Worm (Caenorhabditis elegans) whole organism, early embryonic: ENCODE results near the gene cope-1.

ENCODE experiments used
- B0310.2 ChIP-seq: sonication (generic microtip); optimal IDR thresholded peaks from 2 replicates; lab custom pipeline; 2016; ENCODE audit warnings: mild to moderate bottlenecking, missing genetic modification characterization, missing compliant biosample characterization
- ama-1 ChIP-seq: fragments of 150-350 bp; optimal IDR thresholded peaks from 2 replicates; lab custom pipeline; 2014
- ceh-36 ChIP-seq: sonication (generic microtip); optimal IDR thresholded peaks from 2 replicates; lab custom pipeline; 2016; ENCODE audit warnings: missing genetic modification characterization, inconsistent platforms, missing compliant biosample characterization
- flt-1 ChIP-seq: fragments of 200-800 bp; sonication (Bioruptor generic); IDR thresholded peaks from 2 replicates; pipeline ENCODE4 v1.3.6; 2022; ENCODE audit warnings: missing genetic modification characterization, missing compliant biosample characterization
- hmbx-1 ChIP-seq: sonication (generic microtip); optimal IDR thresholded peaks from 2 replicates; lab custom pipeline; 2016; ENCODE audit warnings: mild to moderate bottlenecking, missing genetic modification characterization, missing compliant biosample characterization
- hnd-1 ChIP-seq: sonication (generic microtip); optimal IDR thresholded peaks from 2 replicates; lab custom pipeline; 2016; ENCODE audit warnings: missing genetic modification characterization, missing compliant biosample characterization
- tbx-37 ChIP-seq: fragments of 200-800 bp; sonication (Bioruptor generic); conservative IDR thresholded peaks from 2 replicates; pipeline ENCODE4 v1.3.6; 2022; ENCODE audit warnings: missing genetic modification reagents, missing genetic modification characterization, missing compliant biosample characterization

DNA sequence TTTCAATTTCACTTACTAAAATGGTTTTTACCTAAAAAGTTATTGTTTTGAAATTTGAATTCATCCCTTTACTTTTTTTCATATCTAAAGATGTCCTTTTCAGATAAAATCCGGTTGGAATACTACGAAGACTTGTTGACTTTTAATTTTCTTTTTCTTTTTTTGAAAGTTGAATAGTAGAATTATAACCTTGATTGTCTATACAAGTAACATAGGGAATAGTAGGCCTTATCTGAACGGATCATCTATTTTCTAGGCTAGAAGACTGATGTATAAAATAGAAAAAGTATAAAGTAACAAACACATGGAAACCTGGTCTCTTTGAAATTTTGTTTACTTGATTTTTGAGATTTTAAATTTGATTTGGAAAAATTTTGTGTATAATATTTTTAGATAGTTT, 45.2 kb upstream of the cope-1 start:
- TF ChIP-seq flt-1 (GFP tag; lab: Robert Waterston, UW) (no peak), ama-1 (no peak), hnd-1 (no peak), tbx-37 (GFP tag; lab: Robert Waterston, UW) (no peak), B0310.2 (tag; lab: Kevin White, UChicago) (no peak), ceh-36 (tag; lab: Kevin White, UChicago) (no peak), hmbx-1 (tag; lab: Kevin White, UChicago) (no peak)
